Fruit fly (Drosophila melanogaster) S2 (cell line): ENCODE data around the gene CG7352.
A peak's percentile ranks its signal among the peaks of the same experiment; 100 is the strongest.

Experiments
- CG8478 ChIP-seq: fragments of >200 bp; optimal IDR thresholded peaks from 2 replicates; lab custom pipeline; 2018
- CTCF ChIP-seq, 2 experiments: fragments of >200 bp; optimal IDR thresholded peaks; 2 replicates each; lab custom pipeline; 2018

The CG7352 gene

DNA sequence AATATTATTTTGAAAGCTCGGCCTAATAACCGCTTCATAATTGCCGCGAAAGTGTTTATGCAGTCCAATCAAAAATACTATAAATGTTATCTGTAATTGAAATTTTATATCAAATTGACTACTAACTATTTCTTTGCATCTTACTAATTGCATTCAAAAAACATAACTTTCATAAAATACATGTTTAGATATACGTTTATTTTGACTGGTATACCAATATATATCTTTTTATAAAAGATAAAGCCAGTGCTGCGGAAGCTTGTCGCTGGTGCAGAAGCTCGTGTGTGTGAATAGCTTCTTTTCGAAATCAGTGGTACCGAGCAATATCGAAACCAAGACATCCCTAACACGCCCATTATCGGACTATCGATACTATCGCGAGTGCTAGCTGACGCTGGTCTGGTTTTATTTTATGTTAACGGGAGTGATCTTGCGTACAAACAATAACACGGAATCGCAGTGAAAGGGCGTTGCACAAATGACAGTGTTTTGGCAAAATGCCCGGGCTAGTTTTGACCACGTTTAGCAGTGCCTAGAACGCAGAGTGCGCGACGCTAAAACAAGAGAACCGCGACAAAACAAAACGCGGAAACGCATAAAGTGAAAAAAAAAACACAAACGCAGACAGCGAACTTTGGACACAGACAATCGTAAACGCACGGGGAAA, 2.2 kb downstream of the CG7352 start, which contains the start of gene Atg13:
Atg13 (plus strand) TSS at position 367 of the 667 bp plus-strand sequence.
- no peak for TF ChIP-seq CTCF (optimal IDR thresholded peaks at IDR 0.05; lab: Kevin White, UChicago)
- TF ChIP-seq CG8478, result no peak

DNA sequence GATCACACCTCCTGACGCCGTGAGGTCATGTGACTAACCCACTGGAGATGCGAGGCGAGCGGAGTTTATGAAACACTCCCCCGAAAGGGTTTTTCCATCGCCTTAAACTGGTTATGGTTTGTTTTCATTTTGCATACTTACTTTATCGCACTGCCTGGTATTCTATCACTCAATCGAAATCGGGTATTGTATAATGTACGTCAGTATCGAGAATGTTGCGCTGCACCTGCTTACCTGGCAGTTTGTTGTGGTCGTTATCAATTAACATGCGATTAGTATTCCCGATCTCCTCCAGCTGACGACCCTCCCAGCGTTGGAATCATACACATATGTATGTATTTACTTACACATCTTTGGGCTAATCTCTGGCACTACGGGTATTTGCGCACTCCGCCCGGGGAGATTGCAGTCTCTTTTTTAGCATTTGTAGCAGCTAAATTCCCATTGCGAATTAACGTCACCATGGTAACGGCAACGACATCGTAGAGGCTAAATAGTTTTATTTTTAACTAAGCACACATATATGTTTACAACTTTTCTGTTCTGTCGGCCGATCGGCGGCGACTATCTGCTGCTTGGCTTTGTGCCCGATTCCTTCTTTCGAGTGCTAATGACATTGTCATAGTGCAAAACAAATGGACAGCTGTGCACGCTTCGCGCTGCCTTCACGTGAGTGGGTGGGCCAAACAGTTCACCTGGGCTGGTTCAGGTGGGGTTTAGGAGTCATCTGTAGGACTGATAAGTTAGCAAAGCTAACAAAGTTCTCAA, 5.8 kb downstream of the CG7352 start:
- TF ChIP-seq CTCF (optimal IDR thresholded peaks at IDR 0.05; lab: Kevin White, UChicago), result no peak

DNA sequence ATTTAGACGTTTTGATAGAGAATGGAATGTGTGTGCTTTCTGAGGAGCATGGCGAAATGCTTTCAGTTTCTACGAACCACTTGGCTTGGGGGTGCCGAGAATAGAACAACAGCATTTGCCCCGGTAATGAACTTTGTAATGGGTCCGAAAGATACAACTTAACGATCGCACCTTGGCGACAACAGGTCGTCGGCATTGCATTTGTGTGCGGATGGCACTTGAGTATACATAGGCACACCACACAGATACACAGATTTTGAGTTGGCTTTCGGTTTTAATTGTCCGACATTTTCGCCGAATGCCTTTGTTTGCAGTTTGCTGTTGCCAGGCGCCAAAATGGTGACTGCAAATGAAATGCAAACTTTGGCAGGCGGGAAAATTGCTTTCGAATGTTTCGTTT, 6.6 kb downstream of the CG7352 start:
- TF ChIP-seq CTCF (optimal IDR thresholded peaks at IDR 0.05; lab: Kevin White, UChicago), result no peak
- no peak for TF ChIP-seq CG8478

DNA sequence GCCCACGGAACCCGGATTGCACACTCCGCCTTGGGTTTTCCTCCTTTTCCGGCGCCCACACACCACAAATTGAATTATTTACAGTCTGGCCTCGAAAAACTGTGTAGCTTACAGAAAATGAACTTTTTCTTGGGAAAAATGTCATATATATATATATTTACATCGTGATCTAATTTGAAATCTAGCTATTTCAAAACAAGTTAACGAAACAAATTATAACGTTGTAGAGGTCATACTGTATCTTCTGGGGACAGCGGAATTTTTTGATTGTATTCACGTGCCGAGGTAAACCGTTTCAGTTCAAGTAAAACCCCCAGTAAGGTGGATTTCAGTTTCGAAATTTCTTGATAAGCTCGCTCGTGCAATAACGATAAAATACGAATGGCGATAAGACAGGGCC, 7.1 kb downstream of the CG7352 start:
- no peak for TF ChIP-seq CG8478

DNA sequence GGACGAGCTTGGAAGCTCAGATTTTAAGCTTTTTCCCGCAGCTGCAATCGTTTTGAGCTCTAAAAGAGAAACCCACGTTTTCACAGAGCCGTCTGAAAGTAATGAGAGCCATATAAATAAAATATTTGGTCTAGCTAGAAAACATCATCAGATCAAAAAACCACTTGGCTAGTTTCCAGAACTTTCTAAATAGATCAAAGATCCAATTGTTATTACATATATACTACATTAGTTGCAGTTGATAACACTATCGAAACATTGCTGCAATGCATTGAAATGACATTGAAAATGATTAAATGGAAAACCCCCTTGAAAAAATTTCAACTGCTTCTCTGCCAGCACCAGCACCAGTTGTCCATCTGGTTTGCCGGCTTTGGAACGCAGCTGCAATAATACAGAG, 7.6 kb downstream of the CG7352 start:
- TF ChIP-seq CTCF (optimal IDR thresholded peaks at IDR 0.05; lab: Kevin White, UChicago) (no peak), CG8478 (no peak)

DNA sequence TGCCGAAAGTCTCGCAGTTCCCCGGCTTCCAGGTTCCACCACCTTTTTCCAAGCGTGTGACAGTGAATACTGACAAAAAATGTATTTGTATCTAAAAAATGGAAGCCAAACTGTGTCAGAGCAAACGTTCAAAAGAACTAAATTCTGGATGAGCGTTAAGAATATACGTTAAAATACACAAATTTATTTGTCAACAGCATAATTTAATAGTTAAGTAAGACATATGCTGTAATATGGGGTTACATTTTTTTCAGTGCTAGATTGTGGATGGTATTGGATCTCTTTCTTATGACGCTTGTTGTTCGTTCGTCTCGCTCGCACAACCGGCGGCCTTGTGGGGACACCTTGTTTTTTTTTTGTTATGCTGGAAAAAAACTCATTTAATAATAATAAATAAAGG, 8.2 kb downstream of the CG7352 start:
- TF ChIP-seq CTCF (optimal IDR thresholded peaks at IDR 0.05; lab: Kevin White, UChicago), result no peak
- no peak for TF ChIP-seq CG8478

DNA sequence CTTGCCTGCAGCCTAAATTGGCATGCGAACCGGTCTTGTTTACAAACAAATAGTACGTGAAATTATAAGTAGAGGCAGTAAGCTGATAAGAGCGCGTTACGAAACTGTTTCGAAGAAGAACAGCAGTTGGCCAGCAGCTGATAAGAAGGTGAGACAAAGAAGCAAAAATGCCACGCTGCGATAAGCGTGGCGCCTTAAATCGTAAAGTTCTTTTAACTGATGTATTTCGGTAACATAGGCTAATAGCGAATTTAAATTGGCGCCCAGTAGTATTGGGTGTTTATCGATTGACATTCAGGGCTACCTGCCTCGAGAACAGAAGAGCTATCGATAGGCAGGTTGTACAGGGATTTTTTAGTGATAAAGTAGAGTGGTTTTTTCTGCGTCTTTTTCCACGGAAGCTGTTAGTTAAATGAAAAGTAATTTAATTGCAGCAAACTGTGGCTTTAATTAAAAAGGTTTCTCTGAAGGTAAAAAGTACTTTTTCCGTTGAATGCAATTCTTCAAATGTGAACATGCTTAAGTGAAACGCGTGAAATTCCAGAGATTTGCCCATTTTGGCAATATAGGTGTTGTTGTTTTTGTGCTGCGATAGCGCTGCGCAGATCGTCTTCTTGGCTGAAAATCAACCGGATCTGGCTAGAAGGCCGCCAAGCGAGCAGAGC, 9.4 kb downstream of the CG7352 start, which contains the start of gene stck:
stck (plus strand) TSS at position 353 of the 665 bp plus-strand sequence.
- TF ChIP-seq CTCF (optimal IDR thresholded peaks at IDR 0.05; lab: Kevin White, UChicago) (peak in 1 of 2 experiments; percentile 25), CG8478 (no peak)

DNA sequence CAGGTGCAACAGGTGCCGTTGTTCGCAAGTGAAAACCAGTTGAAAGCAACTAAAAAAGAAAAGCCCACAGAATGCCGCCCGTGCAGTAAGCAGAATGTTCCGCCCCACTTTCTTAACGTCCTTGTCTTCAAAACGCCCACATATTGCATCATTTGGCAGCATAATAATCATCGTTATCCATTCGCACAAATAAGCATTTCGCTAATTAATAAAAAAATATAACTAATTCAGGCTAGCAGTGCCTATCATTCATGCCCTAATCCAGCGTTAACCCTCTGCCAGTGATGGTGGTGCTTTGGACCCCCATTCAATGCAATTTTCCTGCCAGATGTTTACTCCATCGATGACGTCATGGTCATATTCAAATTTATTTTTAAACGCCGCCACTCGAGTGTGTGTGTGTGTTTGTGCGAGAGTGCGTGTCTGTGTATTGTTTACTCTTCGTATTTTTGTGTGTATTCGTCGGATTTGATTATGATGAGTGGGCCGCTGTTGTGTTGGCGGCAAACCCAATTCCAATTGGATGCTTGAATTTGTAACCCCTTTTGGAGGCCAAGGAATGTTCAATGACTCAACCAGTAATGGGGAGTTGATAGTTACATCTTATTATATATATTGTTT, 10.1 kb downstream of the CG7352 start:
- no peak for TF ChIP-seq CG8478
- TF ChIP-seq CTCF (optimal IDR thresholded peaks at IDR 0.05; lab: Kevin White, UChicago), result no peak

DNA sequence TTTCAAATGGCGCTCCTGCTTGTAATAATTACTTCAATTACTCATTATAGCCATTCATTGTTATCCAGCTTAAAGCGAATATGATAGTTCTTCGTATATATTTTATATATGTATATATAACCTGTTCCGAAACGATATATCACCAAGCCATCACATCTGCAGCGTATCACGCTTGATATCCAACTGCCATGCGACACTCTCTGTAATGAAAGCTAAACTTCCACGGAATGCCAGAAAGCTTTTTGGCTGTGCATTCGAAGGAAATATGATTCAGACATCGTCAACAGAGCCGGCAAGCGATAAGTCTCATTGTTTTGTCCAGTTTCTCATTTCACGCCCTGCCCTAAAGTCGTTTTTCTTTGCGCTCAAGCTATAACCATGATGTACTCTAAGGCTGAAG, 10.6 kb downstream of the CG7352 start:
- TF ChIP-seq CTCF (optimal IDR thresholded peaks at IDR 0.05; lab: Kevin White, UChicago) (no peak), CG8478 (no peak)

DNA sequence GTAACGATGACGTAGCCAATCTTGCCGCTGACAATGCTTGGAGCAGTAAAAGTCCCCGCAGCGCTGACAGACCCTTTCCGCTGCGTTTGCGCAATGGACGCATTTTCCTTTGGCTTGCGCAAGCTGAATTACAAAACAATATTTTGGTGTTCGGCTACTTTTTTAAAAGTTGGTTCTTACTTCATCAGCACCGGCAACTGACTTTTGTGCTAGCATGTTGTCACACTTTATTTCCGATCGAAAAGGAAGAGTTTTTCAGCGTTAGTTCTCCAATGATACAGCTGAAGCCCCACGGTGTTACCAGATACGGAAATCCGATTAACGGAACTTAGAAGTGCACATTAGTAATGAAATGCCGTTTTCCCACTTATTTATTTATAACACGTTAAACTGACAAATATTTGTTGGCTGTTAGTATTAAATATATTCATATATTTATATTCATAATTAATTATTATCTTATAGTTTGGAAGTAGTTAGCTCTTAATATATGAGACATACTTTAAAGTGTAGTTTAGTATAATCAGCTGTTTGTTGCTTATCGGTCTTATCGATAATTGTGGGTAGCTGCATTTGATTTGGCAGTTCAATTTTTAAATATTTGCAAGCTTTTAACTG, 15.0 kb downstream of the CG7352 start, which contains the start of the genes Veneno and CG7963:
Veneno (minus strand) TSS at position 296 of the 618 bp plus-strand sequence.
CG7963 (plus strand) TSS at position 568 of the 618 bp plus-strand sequence.
- no peak for TF ChIP-seq CG8478
- TF ChIP-seq CTCF (optimal IDR thresholded peaks at IDR 0.05; lab: Kevin White, UChicago), result no peak

DNA sequence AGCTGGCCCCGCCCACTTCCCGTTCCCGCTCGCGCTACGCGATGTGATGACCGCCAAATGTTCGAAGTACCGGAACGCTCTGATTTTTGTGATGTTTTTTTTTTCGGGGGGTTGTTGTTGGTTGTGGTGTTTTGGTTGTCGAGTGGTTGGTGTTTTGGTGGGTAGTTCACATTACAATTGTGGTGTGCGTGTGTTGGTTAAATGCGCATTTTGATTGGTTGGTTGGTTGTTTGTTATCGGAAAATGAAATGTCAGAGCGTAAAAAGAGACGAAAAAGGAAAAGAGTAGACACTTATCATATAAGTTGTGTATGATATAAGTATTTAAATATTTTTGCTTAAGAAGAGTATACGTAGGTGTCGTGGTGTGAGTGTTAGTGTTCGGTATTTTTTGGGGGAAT, 21.2 kb downstream of the CG7352 start:
- TF ChIP-seq CTCF (optimal IDR thresholded peaks at IDR 0.05; lab: Kevin White, UChicago) (no peak), CG8478 (no peak)

DNA sequence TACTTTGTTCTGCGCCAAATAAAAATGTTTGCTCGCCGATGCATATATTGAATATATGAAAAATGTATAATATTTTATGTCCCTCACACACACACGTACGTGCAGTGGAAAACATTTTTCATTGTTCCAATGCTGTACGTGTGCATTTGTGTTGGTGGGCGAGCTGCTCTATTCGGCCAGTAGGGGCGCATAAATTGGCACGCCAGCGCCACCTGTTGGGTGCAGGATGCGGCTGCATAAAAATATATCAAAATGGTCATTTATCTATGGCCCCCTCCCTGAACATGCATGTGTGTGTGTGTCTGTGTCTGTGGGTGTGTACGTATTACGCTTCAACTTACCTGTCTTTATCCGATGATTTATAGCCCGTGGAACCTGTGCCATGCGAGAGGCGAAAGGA, 42.3 kb downstream of the CG7352 start:
- TF ChIP-seq CG8478, result no peak
- TF ChIP-seq CTCF (optimal IDR thresholded peaks at IDR 0.05; lab: Kevin White, UChicago), result peak; percentile 85 to 87
